ENCODE assay signal across 5 fruit fly cellular contexts in genomic region chr3L:3396056-3396455, dm6.
TF ChIP-seq lines count a peak whose summit lies in the region.

No protein-coding gene starts in this region.

- peak; percentile 49 for TF ChIP-seq CTCF in whole organism, embryonic (GFP tag; optimal IDR thresholded peaks at IDR 0.05; lab: Kevin White, UChicago)

TF ChIP-seq in whole organism, adult, 20 proteins besides CTCF, POLR2A, EP300 and RAD21:
- TF ChIP-seq tj (GFP tag; optimal IDR thresholded peaks at IDR 0.05; lab: Kevin White, UChicago): no peak
- TF ChIP-seq kay (GFP tag; lab: Kevin White, UChicago; ENCODE audit: borderline replicate concordance): peak; percentile 0
- no peak for TF ChIP-seq CG11617 (GFP tag; optimal IDR thresholded peaks at IDR 0.05; lab: Kevin White, UChicago)

TF ChIP-seq in whole organism, embryonic, 481 proteins besides CTCF, POLR2A, EP300 and RAD21 (continues in another document):
- TF ChIP-seq dm (GFP tag; optimal IDR thresholded peaks at IDR 0.05; lab: Kevin White, UChicago) (peak; percentile 60), CG13296 (GFP tag; optimal IDR thresholded peaks at IDR 0.05; lab: Kevin White, UChicago) (peak; percentile 3), CG3163 (GFP tag; optimal IDR thresholded peaks at IDR 0.05; lab: Kevin White, UChicago) (no peak), Atf-2 (GFP tag; optimal IDR thresholded peaks at IDR 0.05; lab: Kevin White, UChicago) (peak; percentile 75), bbx (GFP tag; IDR thresholded peaks at IDR 0.05; lab: Robert Waterston, UW; ENCODE audit: partially characterized antibody) (no peak), Oaz (GFP tag; IDR thresholded peaks at IDR 0.05; lab: Robert Waterston, UW) (no peak), HLH54F (GFP tag; optimal IDR thresholded peaks at IDR 0.05; lab: Kevin White, UChicago) (peak; percentile 26), dmrt99B (tag; optimal IDR thresholded peaks at IDR 0.05; lab: Kevin White, UChicago) (peak; percentile 89), pfk (GFP tag; optimal IDR thresholded peaks at IDR 0.05; lab: Kevin White, UChicago) (no peak), CG1602 (GFP tag; optimal IDR thresholded peaks at IDR 0.05; lab: Kevin White, UChicago) (peak; percentile 89), Six4 (GFP tag; optimal IDR thresholded peaks at IDR 0.05; lab: Kevin White, UChicago) (peak; percentile 92), CG3065 (GFP tag; optimal IDR thresholded peaks at IDR 0.05; lab: Kevin White, UChicago) (peak; percentile 67), jing (GFP tag; optimal IDR thresholded peaks at IDR 0.05; lab: Kevin White, UChicago) (peak; percentile 72), fd102C (GFP tag; optimal IDR thresholded peaks at IDR 0.05; lab: Kevin White, UChicago) (no peak), Doc3 (GFP tag; IDR thresholded peaks at IDR 0.05; lab: Robert Waterston, UW; ENCODE audit: partially characterized antibody) (no peak), sug (tag; optimal IDR thresholded peaks at IDR 0.05; lab: Kevin White, UChicago) (peak; percentile 50), CG10431 (GFP tag; optimal IDR thresholded peaks at IDR 0.05; lab: Kevin White, UChicago) (peak; percentile 91), CG14860 (GFP tag; IDR thresholded peaks at IDR 0.05; lab: Robert Waterston, UW; ENCODE audit: partially characterized antibody) (no peak), Hsf (GFP tag; optimal IDR thresholded peaks at IDR 0.05; lab: Kevin White, UChicago) (peak; percentile 85), Jarid2 (GFP tag; optimal IDR thresholded peaks at IDR 0.05; lab: Kevin White, UChicago) (peak; percentile 48), Sox102F (GFP tag; optimal IDR thresholded peaks at IDR 0.05; lab: Kevin White, UChicago) (peak; percentile 93)

TF ChIP-seq in whole organism, prepupa, 60 proteins besides CTCF, POLR2A, EP300 and RAD21 (continues in another document):
- TF ChIP-seq CG32006 (GFP tag; optimal IDR thresholded peaks at IDR 0.05; lab: Kevin White, UChicago) (peak; percentile 95), CG11294 (GFP tag; IDR thresholded peaks at IDR 0.05; lab: Robert Waterston, UW) (peak; percentile 54; the same call in 1 of the 2 replicates), CG6854 (GFP tag; optimal IDR thresholded peaks at IDR 0.05; lab: Kevin White, UChicago) (peak; percentile 27), Hr39 (GFP tag; optimal IDR thresholded peaks at IDR 0.05; lab: Kevin White, UChicago) (peak; percentile 71), CG6792 (GFP tag; optimal IDR thresholded peaks at IDR 0.05; lab: Kevin White, UChicago) (peak; percentile 77), dsx (GFP tag; optimal IDR thresholded peaks at IDR 0.05; lab: Kevin White, UChicago; ENCODE audit: poor library complexity, severe bottlenecking) (peak; percentile 87), dac (GFP tag; optimal IDR thresholded peaks at IDR 0.05; lab: Kevin White, UChicago) (peak; percentile 79), pdm3 (GFP tag; optimal IDR thresholded peaks at IDR 0.05; lab: Kevin White, UChicago) (peak; percentile 87), CG34406 (GFP tag; optimal IDR thresholded peaks at IDR 0.05; lab: Kevin White, UChicago) (peak; percentile 85), Lpt (GFP tag; optimal IDR thresholded peaks at IDR 0.05; lab: Kevin White, UChicago) (peak; percentile 81), fkh (GFP tag; optimal IDR thresholded peaks at IDR 0.05; lab: Kevin White, UChicago) (peak; percentile 22), CG10669 (GFP tag; optimal IDR thresholded peaks at IDR 0.05; lab: Kevin White, UChicago) (peak; percentile 84), CG11762 (GFP tag; optimal IDR thresholded peaks at IDR 0.05; lab: Kevin White, UChicago; ENCODE audit: insufficient read depth) (peak; percentile 81), Gug (GFP tag; IDR thresholded peaks at IDR 0.05; lab: Robert Waterston, UW) (peak; percentile 88), vri (GFP tag; optimal IDR thresholded peaks at IDR 0.05; lab: Kevin White, UChicago) (peak; percentile 35), fd59A (GFP tag; optimal IDR thresholded peaks at IDR 0.05; lab: Kevin White, UChicago) (peak; percentile 83), esn (GFP tag; optimal IDR thresholded peaks at IDR 0.05; lab: Kevin White, UChicago) (peak; percentile 81), CG6276 (GFP tag; optimal IDR thresholded peaks at IDR 0.05; lab: Kevin White, UChicago) (peak; percentile 89), CG6808 (GFP tag; optimal IDR thresholded peaks at IDR 0.05; lab: Kevin White, UChicago) (peak; percentile 89), Sox102F (GFP tag; optimal IDR thresholded peaks at IDR 0.05; lab: Kevin White, UChicago) (peak; percentile 77), Eip75B (GFP tag; optimal IDR thresholded peaks at IDR 0.05; lab: Kevin White, UChicago) (peak; percentile 83), CG4318 (GFP tag; optimal IDR thresholded peaks at IDR 0.05; lab: Kevin White, UChicago) (peak; percentile 89)

TF ChIP-seq in whole organism, pupa, 21 proteins besides CTCF, POLR2A, EP300 and RAD21:
- peak; percentile 87 for TF ChIP-seq CG15710 (tag; optimal IDR thresholded peaks at IDR 0.05; lab: Kevin White, UChicago)
- TF ChIP-seq CG14655 (GFP tag; optimal IDR thresholded peaks at IDR 0.05; lab: Kevin White, UChicago): peak; percentile 95
- TF ChIP-seq D1 (tag; optimal IDR thresholded peaks at IDR 0.05; lab: Kevin White, UChicago): peak; percentile 81
- peak; percentile 87 for TF ChIP-seq fd96Ca (GFP tag; IDR thresholded peaks at IDR 0.05; lab: Robert Waterston, UW)
- TF ChIP-seq CG8159 (tag; optimal IDR thresholded peaks at IDR 0.05; lab: Kevin White, UChicago): peak; percentile 90
- peak; percentile 70 for TF ChIP-seq Snoo (tag; optimal IDR thresholded peaks at IDR 0.05; lab: Kevin White, UChicago)
- no peak; the same call in none of the 2 replicates for TF ChIP-seq rn (GFP tag; IDR thresholded peaks at IDR 0.05; lab: Robert Waterston, UW)
- TF ChIP-seq Ets98B (GFP tag; IDR thresholded peaks at IDR 0.05; lab: Robert Waterston, UW): peak; percentile 87
- no peak for TF ChIP-seq CG32121 (GFP tag; IDR thresholded peaks at IDR 0.05; lab: Robert Waterston, UW)
- peak; percentile 58 for TF ChIP-seq CG13204 (GFP tag; optimal IDR thresholded peaks at IDR 0.05; lab: Kevin White, UChicago)
- TF ChIP-seq EcR (GFP tag; optimal IDR thresholded peaks at IDR 0.05; lab: Kevin White, UChicago): no peak
- peak; percentile 24; the same call in 1 of the 2 replicates for TF ChIP-seq CG10348 (GFP tag; IDR thresholded peaks at IDR 0.05; lab: Robert Waterston, UW)
- TF ChIP-seq CG8301 (tag; optimal IDR thresholded peaks at IDR 0.05; lab: Kevin White, UChicago): peak; percentile 95
- TF ChIP-seq CG4496 (GFP tag; IDR thresholded peaks at IDR 0.05; lab: Robert Waterston, UW): peak; percentile 89
- TF ChIP-seq CG12605 (GFP tag; IDR thresholded peaks at IDR 0.05; lab: Robert Waterston, UW): peak; percentile 88
- peak; percentile 86 for TF ChIP-seq CG34367 (tag; optimal IDR thresholded peaks at IDR 0.05; lab: Kevin White, UChicago)
- TF ChIP-seq CG17806 (tag; optimal IDR thresholded peaks at IDR 0.05; lab: Kevin White, UChicago): peak; percentile 89
- peak; percentile 86 for TF ChIP-seq Pif1A (GFP tag; optimal IDR thresholded peaks at IDR 0.05; lab: Kevin White, UChicago)
- TF ChIP-seq gl (tag; optimal IDR thresholded peaks at IDR 0.05; lab: Kevin White, UChicago): peak; percentile 70
- peak; percentile 91 for TF ChIP-seq CG9948 (tag; optimal IDR thresholded peaks at IDR 0.05; lab: Kevin White, UChicago)
- TF ChIP-seq Pif1B (GFP tag; optimal IDR thresholded peaks at IDR 0.05; lab: Kevin White, UChicago): peak; percentile 85

TF ChIP-seq in whole organism, wandering third instar larva, 38 proteins besides CTCF, POLR2A, EP300 and RAD21:
- TF ChIP-seq Sp1 (GFP tag; optimal IDR thresholded peaks at IDR 0.05; lab: Kevin White, UChicago) (peak; percentile 73), rgr (GFP tag; optimal IDR thresholded peaks at IDR 0.05; lab: Kevin White, UChicago) (peak; percentile 55), woc (GFP tag; optimal IDR thresholded peaks at IDR 0.05; lab: Kevin White, UChicago) (peak; percentile 36), foxo (GFP tag; optimal IDR thresholded peaks at IDR 0.05; lab: Kevin White, UChicago) (peak in 1 of 2 experiments; percentile 68), Vsx2 (GFP tag; optimal IDR thresholded peaks at IDR 0.05; lab: Kevin White, UChicago; ENCODE audit: partially characterized antibody) (no peak), sv (GFP tag; optimal IDR thresholded peaks at IDR 0.05; lab: Kevin White, UChicago) (peak; percentile 68), lola (GFP tag; optimal IDR thresholded peaks at IDR 0.05; lab: Kevin White, UChicago) (no peak), OdsH (GFP tag; optimal IDR thresholded peaks at IDR 0.05; lab: Kevin White, UChicago) (peak; percentile 60), Myc (optimal IDR thresholded peaks at IDR 0.05; lab: Kevin White, UChicago) (no peak), Hnf4 (GFP tag; optimal IDR thresholded peaks at IDR 0.05; lab: Kevin White, UChicago) (peak; percentile 55), Dif (GFP tag; optimal IDR thresholded peaks at IDR 0.05; lab: Kevin White, UChicago; ENCODE audit: partially characterized antibody) (no peak), br (GFP tag; optimal IDR thresholded peaks at IDR 0.05; lab: Kevin White, UChicago) (peak; percentile 48), CrebA (GFP tag; optimal IDR thresholded peaks at IDR 0.05; lab: Kevin White, UChicago; ENCODE audit: borderline replicate concordance) (no peak), brk (GFP tag; optimal IDR thresholded peaks at IDR 0.05; lab: Kevin White, UChicago) (peak; percentile 15), dmrt93B (GFP tag; optimal IDR thresholded peaks at IDR 0.05; lab: Kevin White, UChicago) (peak; percentile 54), Abd-B (GFP tag; optimal IDR thresholded peaks at IDR 0.05; lab: Kevin White, UChicago) (no peak), HLH106 (tag; optimal IDR thresholded peaks at IDR 0.05; lab: Kevin White, UChicago) (peak; percentile 72), h (GFP tag; optimal IDR thresholded peaks at IDR 0.05; lab: Kevin White, UChicago) (peak; percentile 74), sage (GFP tag; optimal IDR thresholded peaks at IDR 0.05; lab: Kevin White, UChicago) (peak; percentile 10), ey (GFP tag; optimal IDR thresholded peaks at IDR 0.05; lab: Kevin White, UChicago) (peak; percentile 51), Mio (GFP tag; optimal IDR thresholded peaks at IDR 0.05; lab: Kevin White, UChicago) (no peak), CG9705 (GFP tag; optimal IDR thresholded peaks at IDR 0.05; lab: Kevin White, UChicago) (peak; percentile 25), tai (GFP tag; optimal IDR thresholded peaks at IDR 0.05; lab: Kevin White, UChicago) (peak; percentile 48), fru (GFP tag; optimal IDR thresholded peaks at IDR 0.05; lab: Kevin White, UChicago) (peak; percentile 72)
